Worm (Caenorhabditis elegans) whole organism, young adult: Measurements from ENCODE around the gene vars-1.

ENCODE experiments used
- B0035.1 ChIP-seq: sonication (generic microtip); optimal IDR thresholded peaks from 2 replicates; lab custom pipeline; 2016; ENCODE audit warnings: missing genetic modification characterization, mild to moderate bottlenecking, missing compliant biosample characterization, missing genotype, missing genetic modification reagents
- B0336.3 ChIP-seq: fragments of 200-800 bp; sonication (Bioruptor generic); IDR thresholded peaks from 2 replicates; pipeline ENCODE4 v1.3.6; 2022; ENCODE audit warnings: missing genetic modification characterization, missing compliant biosample characterization
- D2030.7 ChIP-seq: fragments of 200-800 bp; sonication (Bioruptor generic); IDR thresholded peaks from 2 replicates; pipeline ENCODE4 v1.3.6; 2022; ENCODE audit warnings: missing genetic modification reagents, missing genetic modification characterization, missing compliant biosample characterization
- F22D6.2 ChIP-seq: sonication (generic microtip); optimal IDR thresholded peaks from 2 replicates; lab custom pipeline; 2016; ENCODE audit warnings: mild to moderate bottlenecking, missing genetic modification characterization, missing compliant biosample characterization
- F33H1.4 ChIP-seq: fragments of 200-800 bp; sonication (Bioruptor generic); IDR thresholded peaks from 2 replicates; pipeline ENCODE4 v1.3.6; 2022; ENCODE audit warnings: missing genetic modification reagents, missing genetic modification characterization, missing compliant biosample characterization
- F49E8.2 ChIP-seq: sonication (generic microtip); optimal IDR thresholded peaks from 3 replicates; lab custom pipeline; 2017; ENCODE audit warnings: missing genetic modification characterization, mild to moderate bottlenecking, missing compliant biosample characterization, antibody characterized with exemption, moderate library complexity; ENCODE audit not compliant: insufficient read depth
- F57C9.4 ChIP-seq: sonication (generic microtip); optimal IDR thresholded peaks from 2 replicates; lab custom pipeline; 2017; ENCODE audit warnings: mild to moderate bottlenecking, missing genetic modification characterization, missing compliant biosample characterization
- T26A5.8 ChIP-seq: sonication (generic microtip); optimal IDR thresholded peaks from 2 replicates; lab custom pipeline; 2016; ENCODE audit warnings: missing genetic modification characterization, missing compliant biosample characterization
- Y56A3A.18 ChIP-seq: fragments of 200-800 bp; sonication (Bioruptor generic); IDR thresholded peaks from 2 replicates; pipeline ENCODE4 v1.3.6; 2022; ENCODE audit warnings: missing genetic modification reagents, missing genetic modification characterization, missing compliant biosample characterization
- ama-1 ChIP-seq, 3 experiments: fragments of 150-350 bp in 1 of 3; sonication (generic microtip) in 2 of 3; optimal IDR thresholded peaks; 2 replicates each; lab custom pipeline; 2014 to 2018; ENCODE audit warnings: missing biosample characterization in 2 of 3, missing genetic modification characterization in 2 of 3, missing genetic modification reagents in 2 of 3
- aptf-3 ChIP-seq: fragments of 200-800 bp; sonication (Bioruptor generic); IDR thresholded peaks from 2 replicates; pipeline ENCODE4 v1.3.6; 2022; ENCODE audit warnings: missing genetic modification characterization, missing compliant biosample characterization
- attf-6 ChIP-seq: fragments of 200-800 bp; sonication (Bioruptor generic); IDR thresholded peaks from 2 replicates; pipeline ENCODE4 v1.3.6; 2022; ENCODE audit warnings: missing genetic modification reagents, missing genetic modification characterization, missing compliant biosample characterization
- cebp-1 ChIP-seq, 2 experiments: fragments of 200-800 bp in 1 of 2; sonication (Bioruptor generic) in 1 of 2; sonication (generic microtip) in 1 of 2; IDR thresholded peaks in 1 of 2; optimal IDR thresholded peaks in 1 of 2; 2 replicates each; pipeline versions ENCODE4 v1.3.6 to Lab custom; 2017 to 2022; ENCODE audit warnings: missing compliant biosample characterization in 2 of 2, missing genetic modification characterization in 2 of 2, mild to moderate bottlenecking in 1 of 2, missing genetic modification reagents in 1 of 2, moderate library complexity in 1 of 2
- cebp-2 ChIP-seq: fragments of 200-800 bp; sonication (Bioruptor generic); IDR thresholded peaks from 2 replicates; pipeline ENCODE4 v1.3.6; 2022; ENCODE audit warnings: missing genetic modification characterization, missing compliant biosample characterization
- ceh-100 ChIP-seq: fragments of 200-800 bp; sonication (Bioruptor generic); IDR thresholded peaks from 2 replicates; pipeline ENCODE4 v1.3.6; 2022; ENCODE audit warnings: missing genetic modification reagents, missing genetic modification characterization, missing compliant biosample characterization
- ceh-40 ChIP-seq: fragments of 200-800 bp; sonication (Bioruptor generic); IDR thresholded peaks from 2 replicates; pipeline ENCODE4 v1.3.6; 2022; ENCODE audit warnings: missing genetic modification characterization, missing compliant biosample characterization
- ceh-58 ChIP-seq: fragments of 200-800 bp; sonication (Bioruptor generic); IDR thresholded peaks from 2 replicates; pipeline ENCODE4 v1.3.6; 2022; ENCODE audit warnings: missing genetic modification characterization, missing compliant biosample characterization
- die-1 ChIP-seq: sonication (generic microtip); optimal IDR thresholded peaks from 2 replicates; lab custom pipeline; 2016; ENCODE audit warnings: missing genotype, mild to moderate bottlenecking, missing genetic modification characterization, missing compliant biosample characterization
- egrh-3 ChIP-seq: fragments of 200-800 bp; sonication (Bioruptor generic); IDR thresholded peaks from 2 replicates; pipeline ENCODE4 v1.3.6; 2022; ENCODE audit warnings: missing genetic modification reagents, missing genetic modification characterization, missing compliant biosample characterization
- fkh-3 ChIP-seq: sonication (generic microtip); optimal IDR thresholded peaks from 2 replicates; lab custom pipeline; 2016; ENCODE audit warnings: mild to moderate bottlenecking, missing genetic modification characterization, missing compliant biosample characterization
- hmg-1.2 ChIP-seq: fragments of 200-800 bp; sonication (Bioruptor generic); IDR thresholded peaks from 2 replicates; pipeline ENCODE4 v1.3.6; 2022; ENCODE audit warnings: missing genetic modification reagents, missing genetic modification characterization, missing compliant biosample characterization
- hsf-1 ChIP-seq: fragments of 200-800 bp; sonication (Bioruptor generic); IDR thresholded peaks from 2 replicates; pipeline ENCODE4 v1.3.6; 2022; ENCODE audit warnings: missing genetic modification reagents, missing genetic modification characterization, missing compliant biosample characterization
- lsl-1 ChIP-seq: fragments of 200-800 bp; sonication (Bioruptor generic); optimal IDR thresholded peaks from 2 replicates; lab custom pipeline; 2018; ENCODE audit warnings: mild to moderate bottlenecking, missing genetic modification characterization, moderate library complexity, missing compliant biosample characterization
- madf-3 ChIP-seq: fragments of 200-800 bp; sonication (Bioruptor generic); IDR thresholded peaks from 2 replicates; pipeline ENCODE4 v1.3.6; 2022; ENCODE audit warnings: missing genetic modification reagents, missing genetic modification characterization, missing compliant biosample characterization
- madf-6 ChIP-seq: fragments of 200-800 bp; sonication (Bioruptor generic); IDR thresholded peaks from 2 replicates; pipeline ENCODE4 v1.3.6; 2022; ENCODE audit warnings: missing genetic modification reagents, missing genetic modification characterization, missing compliant biosample characterization
- madf-8 ChIP-seq: fragments of 200-800 bp; sonication (Bioruptor generic); conservative IDR thresholded peaks from 2 replicates; pipeline ENCODE4 v1.3.6; 2022; ENCODE audit warnings: missing genetic modification reagents, missing genetic modification characterization, missing compliant biosample characterization
- mel-28 ChIP-seq: sonication (generic microtip); optimal IDR thresholded peaks from 2 replicates; lab custom pipeline; 2016; ENCODE audit warnings: borderline replicate concordance, mild to moderate bottlenecking, missing genetic modification characterization, missing compliant biosample characterization
- nfyb-1 ChIP-seq: fragments of 200-800 bp; sonication (Bioruptor generic); IDR thresholded peaks from 2 replicates; pipeline ENCODE4 v1.3.6; 2022; ENCODE audit warnings: missing genetic modification reagents, missing genetic modification characterization, missing compliant biosample characterization
- nhr-80 ChIP-seq: sonication (generic microtip); optimal IDR thresholded peaks from 2 replicates; lab custom pipeline; 2016; ENCODE audit warnings: missing genetic modification characterization, missing compliant biosample characterization
- pbrm-1 ChIP-seq: fragments of 200-800 bp; sonication (Bioruptor generic); IDR thresholded peaks from 2 replicates; pipeline ENCODE4 v1.3.6; 2022; ENCODE audit warnings: missing genetic modification reagents, missing genetic modification characterization, missing compliant biosample characterization
- rcor-1 ChIP-seq: fragments of 200-800 bp; sonication (Bioruptor generic); IDR thresholded peaks from 2 replicates; pipeline ENCODE4 v1.3.6; 2022; ENCODE audit warnings: missing genetic modification reagents, missing genetic modification characterization, missing compliant biosample characterization
- repo-1 ChIP-seq: sonication (generic microtip); optimal IDR thresholded peaks from 2 replicates; lab custom pipeline; 2017; ENCODE audit warnings: mild to moderate bottlenecking, missing genetic modification characterization, missing compliant biosample characterization
- snpc-1.3 ChIP-seq: sonication (generic microtip); optimal IDR thresholded peaks from 2 replicates; lab custom pipeline; 2017; ENCODE audit warnings: missing genetic modification characterization, mild to moderate bottlenecking, missing compliant biosample characterization, antibody characterized with exemption, moderate library complexity, missing genotype, missing genetic modification reagents; ENCODE audit not compliant: insufficient read depth
- snpc-3.4 ChIP-seq: sonication (generic microtip); optimal IDR thresholded peaks from 2 replicates; lab custom pipeline; 2017; ENCODE audit warnings: missing genetic modification characterization, mild to moderate bottlenecking, missing compliant biosample characterization, antibody characterized with exemption, moderate library complexity, missing genotype, missing genetic modification reagents
- snpc-4 ChIP-seq, 5 experiments: fragments of 150-350 bp in 1 of 5; sonication (generic microtip) in 4 of 5; optimal IDR thresholded peaks; 2 replicates each; lab custom pipeline; 2014 to 2018; ENCODE audit warnings: missing genetic modification characterization in 5 of 5, missing biosample characterization in 3 of 5, antibody characterized with exemption in 2 of 5, mild to moderate bottlenecking in 2 of 5, missing compliant biosample characterization in 2 of 5, missing genotype in 2 of 5, moderate library complexity in 2 of 5, missing genetic modification reagents in 1 of 5
- unc-130 ChIP-seq: sonication (generic microtip); optimal IDR thresholded peaks from 2 replicates; lab custom pipeline; 2016; ENCODE audit warnings: missing genetic modification reagents, missing genetic modification characterization, missing compliant biosample characterization
- unc-62 ChIP-seq: fragments of 150-350 bp; optimal IDR thresholded peaks from 2 replicates; lab custom pipeline; 2014; ENCODE audit warnings: missing biosample characterization, missing genetic modification reagents, missing genetic modification characterization
- xnd-1 ChIP-seq: sonication (generic microtip); optimal IDR thresholded peaks from 2 replicates; lab custom pipeline; 2016; ENCODE audit warnings: missing genotype, missing genetic modification reagents, missing genetic modification characterization, missing compliant biosample characterization
- ztf-18 ChIP-seq: sonication (generic microtip); optimal IDR thresholded peaks from 2 replicates; lab custom pipeline; 2016; ENCODE audit warnings: missing genotype, mild to moderate bottlenecking, missing genetic modification characterization, missing compliant biosample characterization
- ztf-25 ChIP-seq: fragments of 200-800 bp; sonication (Bioruptor generic); IDR thresholded peaks from 2 replicates; pipeline ENCODE4 v1.3.6; 2022; ENCODE audit warnings: missing genetic modification reagents, missing genetic modification characterization, missing compliant biosample characterization

vars-1 gene

DNA sequence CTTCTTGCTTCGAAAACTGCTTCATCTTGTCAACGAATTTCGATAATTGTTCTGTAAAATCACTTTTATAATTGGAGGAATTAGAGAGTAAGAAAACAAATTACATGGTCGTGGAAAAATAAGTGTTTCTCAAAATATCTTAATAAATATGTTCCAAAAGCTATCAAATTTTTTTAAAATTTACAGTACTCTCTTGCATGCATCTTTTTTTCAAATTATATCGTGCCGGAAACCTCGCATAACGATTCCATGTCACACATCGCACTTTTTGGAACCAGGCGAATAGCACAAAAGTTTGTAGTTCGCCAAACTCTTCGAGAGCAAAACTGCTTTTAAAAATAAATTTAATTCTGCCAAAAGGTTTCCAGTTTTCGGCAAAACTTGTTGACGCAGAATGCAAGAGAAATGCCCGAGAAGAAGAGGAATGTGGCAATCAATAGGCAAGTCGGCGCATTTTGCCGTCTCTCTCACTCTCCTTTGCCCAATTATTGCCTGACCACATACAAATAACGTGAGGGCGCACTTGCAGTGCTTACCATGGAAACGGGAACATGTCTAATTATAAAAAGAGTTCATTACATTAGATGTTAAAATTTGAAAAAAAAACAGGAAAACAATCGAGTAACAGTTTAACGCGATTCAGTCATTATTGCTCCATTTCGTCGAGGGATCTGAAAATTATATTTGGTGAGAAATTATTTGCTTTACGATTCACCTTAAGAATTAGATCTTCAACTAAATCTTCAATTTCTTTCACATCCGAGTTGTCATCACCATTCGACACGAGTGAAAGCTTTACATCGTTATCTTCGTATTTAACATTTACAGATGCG lies 23.5 kb upstream of the vars-1 start, which contains the start of gene Y97E10AR.3:
TSS of gene Y97E10AR.3 (minus strand) at position 51 of the 833 bp plus-strand sequence.
- TF ChIP-seq ceh-40 (GFP tag; lab: Robert Waterston, UW) (no peak), nhr-80 (tag; lab: Kevin White, UChicago) (peak; percentile 3), hsf-1 (GFP tag; lab: Robert Waterston, UW) (0 out of 2 replicates have a peak, but pooled peaks have one; percentile 8), B0336.3 (GFP tag; lab: Robert Waterston, UW) (0 out of 2 replicates have a peak, but pooled peaks have one; percentile 40), snpc-3.4 (peak; percentile 6), ztf-25 (GFP tag; lab: Robert Waterston, UW) (0 out of 2 replicates have a peak, but pooled peaks have one; percentile 20)

- TF ChIP-seq fkh-3 (no peak), lsl-1 (peak; percentile 66), hmg-1.2 (0 out of 2 replicates have a peak, but pooled peaks have one; percentile 7), snpc-4 (GFP tag; optimal IDR thresholded peaks at IDR 0.05; lab: Kevin White, UChicago) (no peak), snpc-4 (tag; optimal IDR thresholded peaks at IDR 0.05; lab: Kevin White, UChicago) (peak in 1 of 4 experiments; percentile 6), snpc-1.3 (tag; lab: Kevin White, UChicago) (peak; percentile 8), mel-28 (tag; lab: Kevin White, UChicago) (no peak), xnd-1 (tag; lab: Kevin White, UChicago) (no peak), egrh-3 (GFP tag; lab: Robert Waterston, UW) (no peak), madf-6 (peak; percentile 39; the same call in 1 of the 2 replicates), unc-62 (GFP tag; lab: Kevin White, UChicago) (no peak), pbrm-1 (no peak), D2030.7 (GFP tag; lab: Robert Waterston, UW) (no peak), madf-8 (GFP tag; lab: Robert Waterston, UW) (0 out of 2 replicates have a peak, but pooled peaks have one; percentile 26), ztf-18 (tag; lab: Kevin White, UChicago) (no peak), F33H1.4 (peak; percentile 57), attf-6 (GFP tag; lab: Robert Waterston, UW) (no peak)
- TF ChIP-seq, all 124 proteins: peak for 7
Observed at ce11 chrV:8010103-8010502, 21.1 kb upstream of the vars-1 start, which contains the start of gene Y97E10AR.4. Gene Y97E10AR.4 (minus strand): TSS chrV:8010233.

- TF ChIP-seq hsf-1 (GFP tag; lab: Robert Waterston, UW), result 0 out of 2 replicates have a peak, but pooled peaks have one; percentile 18
- TF ChIP-seq madf-6, result peak; percentile 20; the same call in 1 of the 2 replicates
- TF ChIP-seq cebp-1 (GFP tag; IDR thresholded peaks at IDR 0.05; lab: Robert Waterston, UW), result no peak
- TF ChIP-seq cebp-1 (tag; optimal IDR thresholded peaks at IDR 0.05; lab: Kevin White, UChicago), result peak; percentile 26
- no peak for TF ChIP-seq fkh-3
- TF ChIP-seq ceh-58 (GFP tag; lab: Robert Waterston, UW), result 0 out of 2 replicates have a peak, but pooled peaks have one; percentile 49
- TF ChIP-seq madf-3, result peak; percentile 65; the same call in 1 of the 2 replicates
- TF ChIP-seq repo-1, result peak; percentile 13
- 0 out of 2 replicates have a peak, but pooled peaks have one; percentile 21 for TF ChIP-seq cebp-2 (GFP tag; lab: Robert Waterston, UW)
- TF ChIP-seq aptf-3 (GFP tag; lab: Robert Waterston, UW), result no peak
- TF ChIP-seq, all 124 proteins: peak for 7
Observed at ce11 chrV:8010846-8011245, 20.4 kb upstream of the vars-1 start, which contains the start of gene lmtr-2. Gene lmtr-2 (minus strand): TSS chrV:8011106.

DNA sequence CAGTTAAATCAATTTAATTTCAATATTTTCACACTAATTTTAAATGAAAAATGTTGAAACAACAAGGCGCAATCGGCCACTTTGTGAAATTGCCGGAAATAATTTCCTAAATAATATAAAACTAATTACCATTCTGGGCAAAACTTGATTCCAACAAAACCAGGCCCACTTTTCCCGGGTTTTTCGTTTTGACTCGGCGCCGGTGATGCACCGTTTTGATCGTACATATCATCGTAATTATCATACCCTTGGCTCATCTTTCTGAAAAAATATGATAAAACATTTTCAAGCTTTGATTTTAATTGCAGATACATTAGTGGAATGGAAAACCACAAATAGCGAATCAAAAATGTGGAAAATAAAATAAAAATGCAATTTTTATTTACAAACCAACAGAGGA lies 19.2 kb upstream of the vars-1 start, which contains the start of gene rpb-9:
TSS of gene rpb-9 (minus strand) at position 314 of the 400 bp plus-strand sequence.
- TF ChIP-seq F57C9.4 (tag; lab: Kevin White, UChicago), result no peak
- TF ChIP-seq Y56A3A.18, result peak; percentile 25; the same call in 1 of the 2 replicates
- no peak for TF ChIP-seq rcor-1 (GFP tag; lab: Robert Waterston, UW)
- no peak for TF ChIP-seq T26A5.8 (tag; lab: Kevin White, UChicago)
- peak; percentile 27; the same call in 1 of the 2 replicates for TF ChIP-seq B0336.3 (GFP tag; lab: Robert Waterston, UW)
- TF ChIP-seq ceh-100 (GFP tag; lab: Robert Waterston, UW), result no peak
- peak; percentile 17 for TF ChIP-seq ama-1 (optimal IDR thresholded peaks at IDR 0.05; lab: Kevin White, UChicago)
- no peak for TF ChIP-seq ama-1 (GFP tag; optimal IDR thresholded peaks at IDR 0.05; lab: Kevin White, UChicago)
- no peak for TF ChIP-seq F22D6.2 (tag; lab: Kevin White, UChicago)
- 0 out of 2 replicates have a peak, but pooled peaks have one; percentile 16 for TF ChIP-seq nfyb-1 (GFP tag; lab: Robert Waterston, UW)
- TF ChIP-seq die-1, result peak; percentile 14
- TF ChIP-seq unc-130 (GFP tag; lab: Kevin White, UChicago), result no peak
- TF ChIP-seq F49E8.2 (tag; lab: Kevin White, UChicago), result peak; percentile 30
- TF ChIP-seq B0035.1, result no peak
- no peak for TF ChIP-seq fkh-3
